ENCODE assay signal across 1 fruit fly cellular context in the genomic region with DNA sequence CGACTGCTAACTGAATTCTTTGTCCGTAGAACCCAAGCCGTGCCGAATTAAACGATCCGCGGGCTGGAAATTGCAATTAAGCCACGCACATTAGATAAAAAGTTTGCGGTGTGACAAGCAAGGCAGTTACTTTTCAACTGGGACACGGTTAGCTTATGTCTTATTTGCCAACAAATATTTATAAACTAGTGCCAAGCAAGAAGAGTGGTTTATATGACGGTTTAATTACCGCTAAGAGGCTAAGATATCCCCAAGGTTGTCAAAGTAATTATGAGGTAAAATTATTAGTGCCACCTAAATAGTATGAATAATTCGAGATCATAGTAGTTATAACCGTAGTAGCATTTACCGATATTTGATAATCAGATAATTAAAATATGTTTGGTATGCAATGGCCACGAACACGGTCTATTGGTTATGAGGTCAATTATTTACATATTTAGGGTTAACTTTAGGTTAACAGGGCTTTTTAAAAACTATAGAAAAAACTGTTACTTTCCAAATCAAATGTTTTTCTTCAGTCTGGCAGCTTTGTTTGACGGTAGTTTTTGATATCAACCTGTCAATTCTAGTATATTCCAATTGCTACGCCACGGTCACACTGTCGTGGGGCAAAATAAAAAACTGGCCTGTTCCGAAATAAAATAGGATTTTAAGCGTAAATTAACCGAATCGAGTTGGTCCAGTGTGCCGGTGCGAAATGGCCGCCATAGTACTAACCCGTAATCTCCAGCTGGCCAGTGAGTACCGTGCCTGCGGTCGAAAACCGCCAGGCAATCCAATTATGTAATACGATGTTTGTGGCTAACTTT.
TF ChIP-seq lines count a peak whose summit lies in the region.

Gene ZnT77C, minus strand, starts transcription at position 142 of the 812 bp plus-strand sequence.

TF ChIP-seq in whole organism, embryonic, 481 proteins besides CTCF, POLR2A, EP300 and RAD21 (continued from another document and continues in another):
- TF ChIP-seq CG2712 (tag; optimal IDR thresholded peaks at IDR 0.05; lab: Kevin White, UChicago) (no peak), CG7271 (tag; optimal IDR thresholded peaks at IDR 0.05; lab: Kevin White, UChicago) (no peak), Med (GFP tag; lab: Kevin White, UChicago) (peak; percentile 32), Gsc (GFP tag; IDR thresholded peaks at IDR 0.05; lab: Robert Waterston, UW) (no peak), al (GFP tag; IDR thresholded peaks at IDR 0.05; lab: Robert Waterston, UW) (no peak), pfk (GFP tag; optimal IDR thresholded peaks at IDR 0.05; lab: Kevin White, UChicago) (no peak), sna (GFP tag; IDR thresholded peaks at IDR 0.05; lab: Robert Waterston, UW; ENCODE audit: partially characterized antibody) (no peak), CkIIα-i1 (GFP tag; IDR thresholded peaks at IDR 0.05; lab: Robert Waterston, UW) (no peak), Sin3A (optimal IDR thresholded peaks at IDR 0.05; lab: Kevin White, UChicago) (peak; percentile 31), BtbVII (GFP tag; optimal IDR thresholded peaks at IDR 0.05; lab: Kevin White, UChicago) (no peak), CG13287 (GFP tag; IDR thresholded peaks at IDR 0.05; lab: Robert Waterston, UW; ENCODE audit: partially characterized antibody) (peak; percentile 26; the same call in 1 of the 2 replicates), CG16779 (GFP tag; IDR thresholded peaks at IDR 0.05; lab: Robert Waterston, UW) (no peak), maf-S (GFP tag; optimal IDR thresholded peaks at IDR 0.05; lab: Kevin White, UChicago) (no peak), CG11085 (GFP tag; IDR thresholded peaks at IDR 0.05; lab: Robert Waterston, UW) (no peak), CG13424 (tag; optimal IDR thresholded peaks at IDR 0.05; lab: Kevin White, UChicago) (no peak), Dad (GFP tag; optimal IDR thresholded peaks at IDR 0.05; lab: Kevin White, UChicago) (no peak), CG8765 (GFP tag; IDR thresholded peaks at IDR 0.05; lab: Robert Waterston, UW) (no peak), CG33213 (GFP tag; optimal IDR thresholded peaks at IDR 0.05; lab: Kevin White, UChicago) (peak; percentile 72), CG4617 (GFP tag; optimal IDR thresholded peaks at IDR 0.05; lab: Kevin White, UChicago; ENCODE audit: borderline replicate concordance) (peak; percentile 68), dmrt99B (tag; optimal IDR thresholded peaks at IDR 0.05; lab: Kevin White, UChicago) (no peak), E2f1 (GFP tag; IDR thresholded peaks at IDR 0.05; lab: Robert Waterston, UW) (no peak), Ets97D (GFP tag; optimal IDR thresholded peaks at IDR 0.05; lab: Kevin White, UChicago) (peak; percentile 29), tup (GFP tag; optimal IDR thresholded peaks at IDR 0.05; lab: Kevin White, UChicago) (no peak), h (optimal IDR thresholded peaks at IDR 0.05; lab: Kevin White, UChicago) (no peak), nmo (GFP tag; optimal IDR thresholded peaks at IDR 0.05; lab: Kevin White, UChicago) (peak; percentile 9), Dll (GFP tag; IDR thresholded peaks at IDR 0.05; lab: Robert Waterston, UW; ENCODE audit: partially characterized antibody) (0 out of 4 replicates have a peak, but pooled peaks have one; percentile 14), pum (GFP tag; optimal IDR thresholded peaks at IDR 0.05; lab: Kevin White, UChicago) (no peak), toy (GFP tag; IDR thresholded peaks at IDR 0.05; lab: Robert Waterston, UW) (no peak), Poxn (GFP tag; IDR thresholded peaks at IDR 0.05; lab: Robert Waterston, UW) (no peak), Trl (optimal IDR thresholded peaks at IDR 0.05; lab: Kevin White, UChicago) (no peak), Trl (GFP tag; optimal IDR thresholded peaks at IDR 0.05; lab: Kevin White, UChicago) (no peak), bcd (GFP tag; optimal IDR thresholded peaks at IDR 0.05; lab: Kevin White, UChicago) (no peak), CG9932 (GFP tag; IDR thresholded peaks at IDR 0.05; lab: Robert Waterston, UW) (no peak), CG34376 (GFP tag; optimal IDR thresholded peaks at IDR 0.05; lab: Kevin White, UChicago) (no peak), CG3407 (GFP tag; optimal IDR thresholded peaks at IDR 0.05; lab: Kevin White, UChicago) (no peak), Gug (GFP tag; IDR thresholded peaks at IDR 0.05; lab: Robert Waterston, UW) (no peak), CG6254 (GFP tag; optimal IDR thresholded peaks at IDR 0.05; lab: Kevin White, UChicago) (no peak), CG16813 (GFP tag; IDR thresholded peaks at IDR 0.05; lab: Robert Waterston, UW; ENCODE audit: partially characterized antibody) (no peak), CG17359 (tag; optimal IDR thresholded peaks at IDR 0.05; lab: Kevin White, UChicago) (no peak), CG2889 (GFP tag; IDR thresholded peaks at IDR 0.05; lab: Robert Waterston, UW) (no peak), klu (GFP tag; IDR thresholded peaks at IDR 0.05; lab: Robert Waterston, UW) (no peak), unc-4 (GFP tag; IDR thresholded peaks at IDR 0.05; lab: Robert Waterston, UW; ENCODE audit: partially characterized antibody) (no peak), hth (optimal IDR thresholded peaks at IDR 0.05; lab: Kevin White, UChicago) (no peak), CG2116 (GFP tag; optimal IDR thresholded peaks at IDR 0.05; lab: Kevin White, UChicago) (peak; percentile 44), kni (GFP tag; optimal IDR thresholded peaks at IDR 0.05; lab: Kevin White, UChicago) (no peak), CG7357 (GFP tag; IDR thresholded peaks at IDR 0.05; lab: Robert Waterston, UW) (no peak), exex (tag; optimal IDR thresholded peaks at IDR 0.05; lab: Kevin White, UChicago) (no peak), CG1792 (GFP tag; optimal IDR thresholded peaks at IDR 0.05; lab: Kevin White, UChicago) (no peak), Doc2 (GFP tag; IDR thresholded peaks at IDR 0.05; lab: Robert Waterston, UW) (no peak), kay (GFP tag; optimal IDR thresholded peaks at IDR 0.05; lab: Kevin White, UChicago) (no peak), zf30C (GFP tag; optimal IDR thresholded peaks at IDR 0.05; lab: Kevin White, UChicago) (no peak), Jarid2 (GFP tag; optimal IDR thresholded peaks at IDR 0.05; lab: Kevin White, UChicago) (no peak), btn (GFP tag; optimal IDR thresholded peaks at IDR 0.05; lab: Kevin White, UChicago) (no peak), br (optimal IDR thresholded peaks at IDR 0.05; lab: Kevin White, UChicago) (no peak), sqz (GFP tag; optimal IDR thresholded peaks at IDR 0.05; lab: Kevin White, UChicago) (no peak), sens (GFP tag; lab: Kevin White, UChicago) (peak; percentile 70), schlank (tag; optimal IDR thresholded peaks at IDR 0.05; lab: Kevin White, UChicago) (no peak), ttk (GFP tag; IDR thresholded peaks at IDR 0.05; lab: Robert Waterston, UW) (no peak), luna (GFP tag; optimal IDR thresholded peaks at IDR 0.05; lab: Kevin White, UChicago) (no peak), tio (GFP tag; optimal IDR thresholded peaks at IDR 0.05; lab: Kevin White, UChicago) (no peak), sd (tag; optimal IDR thresholded peaks at IDR 0.05; lab: Kevin White, UChicago) (no peak), Fer2 (tag; optimal IDR thresholded peaks at IDR 0.05; lab: Kevin White, UChicago) (no peak), z (GFP tag; IDR thresholded peaks at IDR 0.05; lab: Robert Waterston, UW) (no peak), prd (optimal IDR thresholded peaks at IDR 0.05; lab: Kevin White, UChicago) (no peak), prd (GFP tag; IDR thresholded peaks at IDR 0.05; lab: Robert Waterston, UW) (no peak), ken (GFP tag; IDR thresholded peaks at IDR 0.05; lab: Robert Waterston, UW) (no peak), peb (GFP tag; IDR thresholded peaks at IDR 0.05; lab: Robert Waterston, UW) (no peak), Max (GFP tag; optimal IDR thresholded peaks at IDR 0.05; lab: Kevin White, UChicago) (no peak), CG17361 (GFP tag; IDR thresholded peaks at IDR 0.05; lab: Robert Waterston, UW) (0 out of 3 replicates have a peak, but pooled peaks have one; percentile 31), sim (GFP tag; IDR thresholded peaks at IDR 0.05; lab: Robert Waterston, UW) (no peak), GATAe (GFP tag; conservative IDR thresholded peaks at IDR 0.05; lab: Robert Waterston, UW) (no peak), CG14667 (GFP tag; IDR thresholded peaks at IDR 0.05; lab: Robert Waterston, UW) (no peak), HmgD (GFP tag; optimal IDR thresholded peaks at IDR 0.05; lab: Kevin White, UChicago) (no peak), Atf6 (GFP tag; IDR thresholded peaks at IDR 0.05; lab: Robert Waterston, UW) (no peak), CG3065 (GFP tag; optimal IDR thresholded peaks at IDR 0.05; lab: Kevin White, UChicago) (no peak), CG10565 (GFP tag; optimal IDR thresholded peaks at IDR 0.05; lab: Kevin White, UChicago) (no peak), CG12391 (tag; optimal IDR thresholded peaks at IDR 0.05; lab: Kevin White, UChicago) (no peak), dimm (GFP tag; IDR thresholded peaks at IDR 0.05; lab: Robert Waterston, UW) (no peak), pnt (GFP tag; optimal IDR thresholded peaks at IDR 0.05; lab: Kevin White, UChicago) (no peak), CG6689 (GFP tag; IDR thresholded peaks at IDR 0.05; lab: Robert Waterston, UW) (no peak), Mes4 (GFP tag; optimal IDR thresholded peaks at IDR 0.05; lab: Kevin White, UChicago) (no peak), Opbp (GFP tag; IDR thresholded peaks at IDR 0.05; lab: Robert Waterston, UW; ENCODE audit: partially characterized antibody) (no peak), CG12659 (GFP tag; optimal IDR thresholded peaks at IDR 0.05; lab: Kevin White, UChicago) (peak; percentile 22), Sox100B (GFP tag; optimal IDR thresholded peaks at IDR 0.05; lab: Kevin White, UChicago) (no peak), Hsf (GFP tag; optimal IDR thresholded peaks at IDR 0.05; lab: Kevin White, UChicago) (no peak), emc (GFP tag; optimal IDR thresholded peaks at IDR 0.05; lab: Kevin White, UChicago) (no peak), Bgb (GFP tag; IDR thresholded peaks at IDR 0.05; lab: Robert Waterston, UW; ENCODE audit: partially characterized antibody) (no peak), bbx (GFP tag; IDR thresholded peaks at IDR 0.05; lab: Robert Waterston, UW; ENCODE audit: partially characterized antibody) (0 out of 2 replicates have a peak, but pooled peaks have one; percentile 6), CG1647 (GFP tag; optimal IDR thresholded peaks at IDR 0.05; lab: Kevin White, UChicago) (no peak), CG13123 (GFP tag; optimal IDR thresholded peaks at IDR 0.05; lab: Kevin White, UChicago) (no peak), insv (GFP tag; optimal IDR thresholded peaks at IDR 0.05; lab: Kevin White, UChicago) (no peak), dati (GFP tag; IDR thresholded peaks at IDR 0.05; lab: Robert Waterston, UW) (no peak), CG17568 (GFP tag; optimal IDR thresholded peaks at IDR 0.05; lab: Kevin White, UChicago) (no peak), CG10543 (GFP tag; optimal IDR thresholded peaks at IDR 0.05; lab: Kevin White, UChicago) (no peak), CG32772 (GFP tag; IDR thresholded peaks at IDR 0.05; lab: Robert Waterston, UW) (no peak), CG3281 (GFP tag; optimal IDR thresholded peaks at IDR 0.05; lab: Kevin White, UChicago) (no peak), CG11504 (tag; optimal IDR thresholded peaks at IDR 0.05; lab: Kevin White, UChicago) (peak; percentile 57), ewg (GFP tag; optimal IDR thresholded peaks at IDR 0.05; lab: Kevin White, UChicago) (no peak), CG12219 (GFP tag; optimal IDR thresholded peaks at IDR 0.05; lab: Kevin White, UChicago) (no peak), tll (GFP tag; optimal IDR thresholded peaks at IDR 0.05; lab: Kevin White, UChicago) (no peak), CG8290 (GFP tag; optimal IDR thresholded peaks at IDR 0.05; lab: Kevin White, UChicago) (no peak), CG8290 (tag; optimal IDR thresholded peaks at IDR 0.05; lab: Kevin White, UChicago) (peak in 1 of 2 experiments; percentile 47), ac (GFP tag; optimal IDR thresholded peaks at IDR 0.05; lab: Kevin White, UChicago) (no peak), Abd-B (GFP tag; optimal IDR thresholded peaks at IDR 0.05; lab: Kevin White, UChicago) (peak; percentile 2), CG3995 (GFP tag; optimal IDR thresholded peaks at IDR 0.05; lab: Kevin White, UChicago) (peak; percentile 93), CG17186 (GFP tag; optimal IDR thresholded peaks at IDR 0.05; lab: Kevin White, UChicago) (no peak), gfzf (GFP tag; optimal IDR thresholded peaks at IDR 0.05; lab: Kevin White, UChicago) (peak; percentile 84), CG32767 (GFP tag; IDR thresholded peaks at IDR 0.05; lab: Robert Waterston, UW) (no peak), CG6654 (GFP tag; optimal IDR thresholded peaks at IDR 0.05; lab: Kevin White, UChicago) (no peak), CG5245 (GFP tag; optimal IDR thresholded peaks at IDR 0.05; lab: Kevin White, UChicago) (no peak), CG4282 (GFP tag; optimal IDR thresholded peaks at IDR 0.05; lab: Kevin White, UChicago) (no peak), Drgx (GFP tag; IDR thresholded peaks at IDR 0.05; lab: Robert Waterston, UW) (no peak), Scr (GFP tag; IDR thresholded peaks at IDR 0.05; lab: Robert Waterston, UW; ENCODE audit: partially characterized antibody) (peak; percentile 35; the same call in 1 of the 2 replicates), CrebB (tag; optimal IDR thresholded peaks at IDR 0.05; lab: Kevin White, UChicago) (peak; percentile 7), sob (GFP tag; IDR thresholded peaks at IDR 0.05; lab: Robert Waterston, UW) (no peak), crp (GFP tag; optimal IDR thresholded peaks at IDR 0.05; lab: Kevin White, UChicago) (no peak), CG15601 (tag; optimal IDR thresholded peaks at IDR 0.05; lab: Kevin White, UChicago) (no peak), Optix (GFP tag; IDR thresholded peaks at IDR 0.05; lab: Robert Waterston, UW) (no peak), CG30020 (tag; optimal IDR thresholded peaks at IDR 0.05; lab: Kevin White, UChicago) (peak; percentile 4), fd3F (GFP tag; optimal IDR thresholded peaks at IDR 0.05; lab: Kevin White, UChicago) (peak; percentile 24), unpg (GFP tag; optimal IDR thresholded peaks at IDR 0.05; lab: Kevin White, UChicago) (no peak), CG12769 (tag; optimal IDR thresholded peaks at IDR 0.05; lab: Kevin White, UChicago) (no peak), CG17328 (GFP tag; IDR thresholded peaks at IDR 0.05; lab: Robert Waterston, UW) (no peak), CG4404 (GFP tag; IDR thresholded peaks at IDR 0.05; lab: Robert Waterston, UW) (no peak), CG10979 (tag; optimal IDR thresholded peaks at IDR 0.05; lab: Kevin White, UChicago) (no peak), MBD-R2 (GFP tag; IDR thresholded peaks at IDR 0.05; lab: Robert Waterston, UW) (peak; percentile 60), CG10321 (GFP tag; IDR thresholded peaks at IDR 0.05; lab: Robert Waterston, UW) (no peak), Kr (GFP tag; optimal IDR thresholded peaks at IDR 0.05; lab: Kevin White, UChicago) (no peak)
